Fruit fly (Drosophila melanogaster) whole organism, embryonic: ENCODE data around the gene Fer2LCH.

Source experiments
- Ada2b ChIP-seq: fragments of 200-800 bp; sonication (Bioruptor generic); IDR thresholded peaks from 2 replicates; pipeline ENCODE4 v1.3.6; 2022; ENCODE audit warnings: missing biosample characterization, missing genetic modification characterization
- CG10267 ChIP-seq: fragments of 200-800 bp; sonication (Bioruptor generic); optimal IDR thresholded peaks from 2 replicates; lab custom pipeline; 2018; ENCODE audit warnings: missing biosample characterization, mild to moderate bottlenecking, missing genetic modification characterization, moderate library complexity
- CG12659 ChIP-seq: fragments of 200-800 bp; sonication (Bioruptor generic); optimal IDR thresholded peaks from 3 replicates; lab custom pipeline; 2017; ENCODE audit warnings: mild to moderate bottlenecking, missing biosample characterization, missing genetic modification reagents, missing genetic modification characterization
- CG12942 ChIP-seq: fragments of 200-800 bp; sonication (Bioruptor generic); optimal IDR thresholded peaks from 3 replicates; lab custom pipeline; 2016; ENCODE audit warnings: missing biosample characterization, missing genetic modification characterization
- CG13624 ChIP-seq: fragments of 200-800 bp; sonication (Bioruptor generic); optimal IDR thresholded peaks from 2 replicates; lab custom pipeline; 2016; ENCODE audit warnings: missing biosample characterization, missing genetic modification characterization
- CG13775 ChIP-seq: fragments of 200-800 bp; sonication (Bioruptor generic); optimal IDR thresholded peaks from 3 replicates; lab custom pipeline; 2017; ENCODE audit warnings: missing biosample characterization, mild to moderate bottlenecking, missing genetic modification characterization
- CG14965 ChIP-seq: fragments of 200-800 bp; sonication (Bioruptor generic); optimal IDR thresholded peaks from 2 replicates; lab custom pipeline; 2016; ENCODE audit warnings: missing biosample characterization, missing genetic modification characterization, borderline replicate concordance
- CG16779 ChIP-seq: fragments of 200-800 bp; sonication (Bioruptor generic); IDR thresholded peaks from 2 replicates; pipeline ENCODE4 v1.3.6; 2022; ENCODE audit warnings: missing biosample characterization, missing genetic modification characterization
- CG17612 ChIP-seq: fragments of 200-800 bp; sonication (Bioruptor generic); IDR thresholded peaks from 2 replicates; pipeline ENCODE4 v1.3.6; 2022; ENCODE audit warnings: missing biosample characterization, missing genetic modification characterization
- CG17829 ChIP-seq: fragments of 200-800 bp; optimal IDR thresholded peaks from 2 replicates; lab custom pipeline; 2019; ENCODE audit warnings: missing biosample characterization, mild to moderate bottlenecking, missing genetic modification characterization, moderate library complexity
- CG18619 ChIP-seq: fragments of 200-800 bp; sonication (Bioruptor generic); optimal IDR thresholded peaks from 3 replicates; lab custom pipeline; 2017; ENCODE audit warnings: missing biosample characterization, mild to moderate bottlenecking, missing genetic modification characterization
- CG18764 ChIP-seq: fragments of 200-800 bp; sonication (Bioruptor generic); optimal IDR thresholded peaks from 3 replicates; lab custom pipeline; 2016; ENCODE audit warnings: missing biosample characterization, missing genetic modification characterization
- CG2120 ChIP-seq: fragments of 200-800 bp; sonication (Bioruptor generic); optimal IDR thresholded peaks from 3 replicates; lab custom pipeline; 2016; ENCODE audit warnings: missing biosample characterization, missing genetic modification characterization
- CG34376 ChIP-seq: fragments of 200-800 bp; sonication (Bioruptor generic); optimal IDR thresholded peaks from 2 replicates; lab custom pipeline; 2018; ENCODE audit warnings: missing biosample characterization, mild to moderate bottlenecking, missing genetic modification characterization
- CG3995 ChIP-seq: fragments of 200-800 bp; sonication (Bioruptor generic); optimal IDR thresholded peaks from 3 replicates; lab custom pipeline; 2016; ENCODE audit warnings: missing biosample characterization, missing genetic modification characterization
- CG43689 ChIP-seq: fragments of 200-800 bp; sonication (Bioruptor generic); IDR thresholded peaks from 2 replicates; pipeline ENCODE4 v1.3.6; 2022; ENCODE audit warnings: missing biosample characterization, missing genetic modification characterization
- CG6689 ChIP-seq: fragments of 200-800 bp; sonication (Bioruptor generic); IDR thresholded peaks from 2 replicates; pipeline ENCODE4 v1.3.6; 2022; ENCODE audit warnings: missing biosample characterization, missing genetic modification characterization
- CG7745 ChIP-seq: fragments of 200-800 bp; sonication (Bioruptor generic); optimal IDR thresholded peaks from 2 replicates; lab custom pipeline; 2018; ENCODE audit warnings: missing biosample characterization, mild to moderate bottlenecking, missing genetic modification characterization, moderate library complexity
- CG8388 ChIP-seq: fragments of 200-800 bp; sonication (Bioruptor generic); optimal IDR thresholded peaks from 2 replicates; lab custom pipeline; 2019; ENCODE audit warnings: missing biosample characterization, mild to moderate bottlenecking, missing genetic modification characterization, moderate library complexity
- CkIIα-i1 ChIP-seq: fragments of 200-800 bp; sonication (Bioruptor generic); IDR thresholded peaks from 2 replicates; pipeline ENCODE4 v1.3.6; 2022; ENCODE audit warnings: missing biosample characterization, missing genetic modification characterization
- CrebB ChIP-seq: fragments of 200-800 bp; sonication (Bioruptor generic); optimal IDR thresholded peaks from 3 replicates; lab custom pipeline; 2018; ENCODE audit warnings: missing biosample characterization, mild to moderate bottlenecking, missing genetic modification characterization
- Doc3 ChIP-seq: fragments of 200-800 bp; sonication (Bioruptor generic); IDR thresholded peaks from 3 replicates; pipeline ENCODE4 v1.3.6; 2022; ENCODE audit warnings: missing biosample characterization, missing genetic modification characterization; ENCODE audit not compliant: partially characterized antibody
- Dp ChIP-seq: fragments of 200-800 bp; sonication (Bioruptor generic); optimal IDR thresholded peaks from 2 replicates; lab custom pipeline; 2018; ENCODE audit warnings: missing biosample characterization, mild to moderate bottlenecking, missing genetic modification characterization, moderate library complexity
- Ets97D ChIP-seq: fragments of 200-800 bp; sonication (Bioruptor generic); optimal IDR thresholded peaks from 3 replicates; lab custom pipeline; 2016; ENCODE audit warnings: missing biosample characterization, missing genetic modification characterization
- HHEX ChIP-seq: fragments of 200-800 bp; sonication (Bioruptor generic); optimal IDR thresholded peaks from 3 replicates; lab custom pipeline; 2017; ENCODE audit warnings: missing biosample characterization, mild to moderate bottlenecking, missing genetic modification characterization, missing genetic modification reagents
- Hr51 ChIP-seq, 2 experiments: fragments of 200-800 bp; sonication (Bioruptor generic); optimal IDR thresholded peaks; 2 replicates in 1 of 2; 3 replicates in 1 of 2; lab custom pipeline; 2016 to 2018; ENCODE audit warnings: missing biosample characterization in 2 of 2, missing genetic modification characterization in 2 of 2, mild to moderate bottlenecking in 1 of 2, moderate library complexity in 1 of 2
- MESR4 ChIP-seq: fragments of 200-800 bp; sonication (Bioruptor generic); optimal IDR thresholded peaks from 2 replicates; lab custom pipeline; 2018; ENCODE audit warnings: missing biosample characterization, mild to moderate bottlenecking, missing genetic modification characterization, moderate library complexity
- Opbp ChIP-seq: fragments of 200-800 bp; sonication (Bioruptor generic); IDR thresholded peaks from 3 replicates; pipeline ENCODE4 v1.3.6; 2022; ENCODE audit warnings: missing biosample characterization, missing genetic modification characterization; ENCODE audit not compliant: partially characterized antibody
- Optix ChIP-seq: fragments of 200-800 bp; sonication (Bioruptor generic); IDR thresholded peaks from 3 replicates; pipeline ENCODE4 v1.3.6; 2022; ENCODE audit warnings: missing biosample characterization, missing genetic modification characterization
- Sry-δ ChIP-seq: fragments of 200-800 bp; sonication (Bioruptor generic); optimal IDR thresholded peaks from 2 replicates; lab custom pipeline; 2016; ENCODE audit warnings: missing biosample characterization, missing genetic modification characterization
- Taf1 ChIP-seq: fragments of 200-800 bp; sonication (Bioruptor generic); IDR thresholded peaks from 2 replicates; pipeline ENCODE4 v1.3.6; 2022; ENCODE audit warnings: missing biosample characterization, missing genetic modification characterization
- aop ChIP-seq: fragments of 200-800 bp; sonication (Bioruptor generic); IDR thresholded peaks from 2 replicates; pipeline ENCODE4 v1.3.6; 2022; ENCODE audit warnings: missing biosample characterization, missing genetic modification characterization
- cas ChIP-seq: fragments of 200-800 bp; sonication (Bioruptor generic); IDR thresholded peaks from 2 replicates; pipeline ENCODE4 v1.3.6; 2022; ENCODE audit warnings: missing biosample characterization, missing genetic modification characterization
- corto ChIP-seq: fragments of 200-800 bp; sonication (Bioruptor generic); optimal IDR thresholded peaks from 2 replicates; lab custom pipeline; 2016; ENCODE audit warnings: missing biosample characterization, mild to moderate bottlenecking, missing genetic modification characterization, moderate library complexity
- cwo ChIP-seq: fragments of 200-800 bp; sonication (Bioruptor generic); optimal IDR thresholded peaks from 3 replicates; lab custom pipeline; 2017; ENCODE audit warnings: missing biosample characterization, missing genetic modification characterization, mild to moderate bottlenecking, moderate library complexity, missing genetic modification reagents
- da ChIP-seq: fragments of 200-800 bp; sonication (Bioruptor generic); optimal IDR thresholded peaks from 2 replicates; lab custom pipeline; 2016; ENCODE audit warnings: missing biosample characterization, missing genetic modification characterization
- dan ChIP-seq: fragments of 200-800 bp; sonication (Bioruptor generic); IDR thresholded peaks from 2 replicates; pipeline ENCODE4 v1.3.6; 2022; ENCODE audit warnings: missing biosample characterization, missing genetic modification characterization
- esg ChIP-seq: fragments of 200-800 bp; sonication (Bioruptor generic); conservative IDR thresholded peaks from 2 replicates; pipeline ENCODE4 v1.3.6; 2022; ENCODE audit warnings: missing biosample characterization, missing genetic modification characterization
- fru ChIP-seq: fragments of >200 bp; optimal IDR thresholded peaks from 2 replicates; lab custom pipeline; 2017
- gsb ChIP-seq: fragments of 200-800 bp; sonication (Bioruptor generic); IDR thresholded peaks from 2 replicates; pipeline ENCODE4 v1.3.6; 2022; ENCODE audit warnings: missing biosample characterization, missing genetic modification characterization
- lilli ChIP-seq: fragments of 200-800 bp; sonication (Bioruptor generic); optimal IDR thresholded peaks from 3 replicates; lab custom pipeline; 2016; ENCODE audit warnings: missing biosample characterization, missing genetic modification characterization
- nerfin-1 ChIP-seq: fragments of 200-800 bp; sonication (Bioruptor generic); optimal IDR thresholded peaks from 3 replicates; lab custom pipeline; 2019; ENCODE audit warnings: missing biosample characterization, mild to moderate bottlenecking, missing genetic modification characterization, moderate library complexity
- otp ChIP-seq: fragments of 200-800 bp; sonication (Bioruptor generic); IDR thresholded peaks from 3 replicates; pipeline ENCODE4, ENCODE4 v1.3.6; 2022; ENCODE audit warnings: missing biosample characterization, missing genetic modification characterization
- phol ChIP-seq: fragments of 200-800 bp; sonication (Bioruptor generic); optimal IDR thresholded peaks from 3 replicates; lab custom pipeline; 2018; ENCODE audit warnings: missing biosample characterization, mild to moderate bottlenecking, missing genetic modification characterization, moderate library complexity
- slou ChIP-seq: fragments of 200-800 bp; sonication (Bioruptor generic); optimal IDR thresholded peaks from 3 replicates; lab custom pipeline; 2016; ENCODE audit warnings: missing biosample characterization, missing genetic modification characterization
- sna ChIP-seq: fragments of 200-800 bp; sonication (Bioruptor generic); IDR thresholded peaks from 2 replicates; pipeline ENCODE4 v1.3.6; 2022; ENCODE audit warnings: missing biosample characterization, missing genetic modification characterization; ENCODE audit not compliant: partially characterized antibody
- sug ChIP-seq: fragments of 200-800 bp; optimal IDR thresholded peaks from 2 replicates; lab custom pipeline; 2019; ENCODE audit warnings: missing biosample characterization, mild to moderate bottlenecking, missing genetic modification characterization, moderate library complexity
- tup ChIP-seq: fragments of 200-800 bp; sonication (Bioruptor generic); optimal IDR thresholded peaks from 2 replicates; lab custom pipeline; 2016; ENCODE audit warnings: missing biosample characterization, mild to moderate bottlenecking, missing genetic modification characterization, moderate library complexity
- tx ChIP-seq: fragments of 200-800 bp; sonication (Bioruptor generic); optimal IDR thresholded peaks from 2 replicates; lab custom pipeline; 2016; ENCODE audit warnings: missing biosample characterization, missing genetic modification characterization
- wek ChIP-seq: fragments of 200-800 bp; sonication (Bioruptor generic); optimal IDR thresholded peaks from 3 replicates; lab custom pipeline; 2018; ENCODE audit warnings: missing biosample characterization, mild to moderate bottlenecking, missing genetic modification characterization, moderate library complexity
- z ChIP-seq: fragments of 200-800 bp; sonication (Bioruptor generic); IDR thresholded peaks from 3 replicates; pipeline ENCODE4 v1.3.6; 2022; ENCODE audit warnings: missing biosample characterization, missing genetic modification characterization
- zen2 ChIP-seq: fragments of 200-800 bp; sonication (Bioruptor generic); IDR thresholded peaks from 3 replicates; pipeline ENCODE4 v1.3.6; 2022; ENCODE audit warnings: missing biosample characterization, missing genetic modification characterization; ENCODE audit not compliant: partially characterized antibody

Fer2LCH gene

DNA sequence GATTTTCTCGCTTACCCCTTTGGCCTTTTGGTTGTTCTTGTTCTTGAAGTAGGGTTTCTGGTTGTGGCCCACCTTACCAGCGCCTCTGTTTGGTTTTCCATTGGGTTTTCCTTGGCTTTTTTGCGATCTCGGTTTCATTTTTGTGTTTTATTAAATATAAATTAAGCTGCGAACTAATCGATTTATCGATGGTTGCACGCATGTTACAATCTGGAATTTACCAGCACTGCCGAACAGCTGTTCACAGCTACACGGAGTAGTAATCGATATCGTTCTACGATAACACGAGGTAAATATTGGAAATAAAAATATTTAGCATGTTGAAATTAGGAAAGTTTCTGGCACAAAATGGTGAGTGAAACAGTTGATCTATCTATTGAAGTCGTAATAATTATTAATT lies 36.1 kb downstream of the Fer2LCH start, which contains the start of the genes CG15535 and mRpS18C (continued):
- TF ChIP-seq Taf1 (GFP tag; lab: Robert Waterston, UW) (no peak), MESR4 (GFP tag; lab: Kevin White, UChicago) (peak; percentile 64), CG6689 (GFP tag; lab: Robert Waterston, UW) (no peak), Opbp (GFP tag; lab: Robert Waterston, UW) (peak; percentile 83; the same call in 2 of the 3 replicates), esg (GFP tag; lab: Robert Waterston, UW) (no peak), dan (GFP tag; lab: Robert Waterston, UW) (no peak), otp (no peak), CG16779 (GFP tag; lab: Robert Waterston, UW) (no peak), lilli (peak; percentile 12), CG10267 (tag; lab: Kevin White, UChicago) (peak; percentile 94), Optix (GFP tag; lab: Robert Waterston, UW) (no peak), wek (GFP tag; lab: Kevin White, UChicago) (no peak), HHEX (GFP tag; lab: Kevin White, UChicago) (no peak), slou (GFP tag; lab: Kevin White, UChicago) (no peak), Ets97D (GFP tag; lab: Kevin White, UChicago) (peak; percentile 49), CrebB (tag; lab: Kevin White, UChicago) (no peak), z (GFP tag; lab: Robert Waterston, UW) (no peak), CG13624 (GFP tag; lab: Kevin White, UChicago) (peak; percentile 26), tup (GFP tag; lab: Kevin White, UChicago) (no peak), CG3995 (GFP tag; lab: Kevin White, UChicago) (peak; percentile 6), CG7745 (tag; lab: Kevin White, UChicago) (no peak), Hr51 (GFP tag; optimal IDR thresholded peaks at IDR 0.05; lab: Kevin White, UChicago) (no peak), da (GFP tag; lab: Kevin White, UChicago) (no peak), CkIIα-i1 (GFP tag; lab: Robert Waterston, UW) (no peak), CG17612 (GFP tag; lab: Robert Waterston, UW) (no peak), cwo (GFP tag; lab: Kevin White, UChicago) (no peak), Sry-δ (GFP tag; lab: Kevin White, UChicago) (peak; percentile 56), Doc3 (GFP tag; lab: Robert Waterston, UW) (peak; percentile 73), CG2120 (no peak), CG8388 (GFP tag; lab: Kevin White, UChicago) (no peak), CG14965 (GFP tag; lab: Kevin White, UChicago) (no peak), CG12659 (peak; percentile 57), phol (tag; lab: Kevin White, UChicago) (peak; percentile 22), CG18619 (GFP tag; lab: Kevin White, UChicago) (no peak), CG17829 (tag; lab: Kevin White, UChicago) (peak; percentile 31), nerfin-1 (tag; lab: Kevin White, UChicago) (no peak), CG12942 (no peak), CG34376 (GFP tag; lab: Kevin White, UChicago) (peak; percentile 19), Ada2b (GFP tag; lab: Robert Waterston, UW) (no peak), fru (lab: Kevin White, UChicago) (no peak), tx (GFP tag; lab: Kevin White, UChicago) (no peak), zen2 (GFP tag; lab: Robert Waterston, UW) (peak; percentile 83), CG18764 (GFP tag; lab: Kevin White, UChicago) (no peak), CG43689 (no peak), cas (GFP tag; lab: Robert Waterston, UW) (no peak), corto (GFP tag; lab: Kevin White, UChicago) (no peak), sna (GFP tag; lab: Robert Waterston, UW) (peak; percentile 86), sug (peak; percentile 22), aop (GFP tag; lab: Robert Waterston, UW) (no peak), CG13775 (GFP tag; lab: Kevin White, UChicago) (no peak), Dp (GFP tag; lab: Kevin White, UChicago) (peak; percentile 46), gsb (GFP tag; lab: Robert Waterston, UW) (no peak)
